Fruit fly (Drosophila melanogaster): ENCODE data around the gene CG8036.

Gene CG8036

dm6 chr3R:8711890-8712449, 44.3 kb downstream of the CG8036 start (continued):
- TF ChIP-seq CG31365 (tag; optimal IDR thresholded peaks at IDR 0.05) (no peak), grn (GFP tag; optimal IDR thresholded peaks at IDR 0.05) (no peak), Lhr (GFP tag; optimal IDR thresholded peaks at IDR 0.05) (no peak), CTCF (GFP tag; optimal IDR thresholded peaks at IDR 0.05) (no peak), CG4424 (GFP tag; optimal IDR thresholded peaks at IDR 0.05) (no peak), CG4282 (GFP tag; optimal IDR thresholded peaks at IDR 0.05) (no peak), dmrt11E (tag; optimal IDR thresholded peaks at IDR 0.05) (no peak), cas (GFP tag; IDR thresholded peaks at IDR 0.05) (no peak), sna (GFP tag; IDR thresholded peaks at IDR 0.05; ENCODE audit: partially characterized antibody) (no peak), Kr (GFP tag; optimal IDR thresholded peaks at IDR 0.05) (no peak), Dfd (GFP tag; optimal IDR thresholded peaks at IDR 0.05) (no peak), bbx (GFP tag; IDR thresholded peaks at IDR 0.05; ENCODE audit: partially characterized antibody) (0 out of 2 replicates have a peak, but pooled peaks have one; percentile 33), Max (GFP tag; optimal IDR thresholded peaks at IDR 0.05) (no peak), ttk (GFP tag; IDR thresholded peaks at IDR 0.05) (peak; percentile 42), CG12391 (tag; optimal IDR thresholded peaks at IDR 0.05) (peak; percentile 28), CG30403 (GFP tag; optimal IDR thresholded peaks at IDR 0.05) (no peak), toy (GFP tag; IDR thresholded peaks at IDR 0.05) (no peak), D19B (GFP tag; optimal IDR thresholded peaks at IDR 0.05) (no peak), org-1 (GFP tag; optimal IDR thresholded peaks at IDR 0.05) (no peak), en (GFP tag; optimal IDR thresholded peaks at IDR 0.05) (no peak), dpn (GFP tag; optimal IDR thresholded peaks at IDR 0.05) (peak in 1 of 2 experiments; percentile 27), CG10431 (GFP tag; optimal IDR thresholded peaks at IDR 0.05) (peak; percentile 21), psq (GFP tag; optimal IDR thresholded peaks at IDR 0.05) (no peak), CrebB (tag; optimal IDR thresholded peaks at IDR 0.05) (no peak), CG8765 (GFP tag; IDR thresholded peaks at IDR 0.05) (no peak), CG2120 (GFP tag; optimal IDR thresholded peaks at IDR 0.05) (no peak), CG4328 (GFP tag; optimal IDR thresholded peaks at IDR 0.05) (no peak), CG6175 (GFP tag; IDR thresholded peaks at IDR 0.05) (no peak), CG6689 (GFP tag; IDR thresholded peaks at IDR 0.05) (no peak), ac (GFP tag; optimal IDR thresholded peaks at IDR 0.05) (no peak), CG5245 (GFP tag; optimal IDR thresholded peaks at IDR 0.05) (no peak), NC2α (GFP tag; optimal IDR thresholded peaks at IDR 0.05) (no peak), sens (GFP tag) (no peak), CG11504 (tag; optimal IDR thresholded peaks at IDR 0.05) (peak; percentile 49), schlank (tag; optimal IDR thresholded peaks at IDR 0.05) (no peak), Hey (tag; optimal IDR thresholded peaks at IDR 0.05) (no peak), CkIIα-i1 (GFP tag; IDR thresholded peaks at IDR 0.05) (no peak), lola (GFP tag; optimal IDR thresholded peaks at IDR 0.05) (no peak), Gsc (GFP tag; IDR thresholded peaks at IDR 0.05) (no peak), crc (GFP tag; optimal IDR thresholded peaks at IDR 0.05) (no peak), trem (tag; optimal IDR thresholded peaks at IDR 0.05) (no peak), sc (optimal IDR thresholded peaks at IDR 0.05) (no peak), sc (GFP tag; optimal IDR thresholded peaks at IDR 0.05) (no peak), CG12219 (GFP tag; optimal IDR thresholded peaks at IDR 0.05) (no peak), phol (tag; optimal IDR thresholded peaks at IDR 0.05) (peak; percentile 19), br (optimal IDR thresholded peaks at IDR 0.05) (no peak), CG15479 (GFP tag; optimal IDR thresholded peaks at IDR 0.05) (no peak), rib (GFP tag; IDR thresholded peaks at IDR 0.05) (no peak), tll (GFP tag; optimal IDR thresholded peaks at IDR 0.05) (no peak), CG18262 (tag; optimal IDR thresholded peaks at IDR 0.05) (no peak), Bteb2 (GFP tag; optimal IDR thresholded peaks at IDR 0.05) (no peak), dan (GFP tag; IDR thresholded peaks at IDR 0.05) (no peak), HLHmδ (GFP tag; optimal IDR thresholded peaks at IDR 0.05) (no peak)

All from whole organism, embryonic.